Fruit fly (Drosophila melanogaster) whole organism, embryonic: ENCODE measurements around the gene Traf-like.
A peak's percentile ranks its signal among the peaks of the same experiment; 100 is the strongest.

Experiments
- Adf1 ChIP-seq: fragments of 200-800 bp; sonication (Bioruptor generic); IDR thresholded peaks from 2 replicates; pipeline ENCODE4 v1.3.6; 2022; ENCODE audit warnings: missing biosample characterization, missing genetic modification characterization
- Atf-2 ChIP-seq: fragments of 200-800 bp; sonication (Bioruptor generic); optimal IDR thresholded peaks from 2 replicates; lab custom pipeline; 2016; ENCODE audit warnings: missing biosample characterization, missing genetic modification characterization
- Bdp1 ChIP-seq: fragments of 200-800 bp; sonication (Bioruptor generic); optimal IDR thresholded peaks from 3 replicates; lab custom pipeline; 2016; ENCODE audit warnings: missing biosample characterization, missing genetic modification characterization
- CG10462 ChIP-seq: fragments of 200-800 bp; sonication (Bioruptor generic); optimal IDR thresholded peaks from 2 replicates; lab custom pipeline; 2016; ENCODE audit warnings: missing biosample characterization, missing genetic modification characterization
- CG13287 ChIP-seq: fragments of 200-800 bp; sonication (Bioruptor generic); IDR thresholded peaks from 2 replicates; pipeline ENCODE4 v1.3.6; 2022; ENCODE audit warnings: missing biosample characterization, missing genetic modification characterization; ENCODE audit not compliant: partially characterized antibody
- CG14014 ChIP-seq: fragments of 200-800 bp; sonication (Bioruptor generic); IDR thresholded peaks from 2 replicates; pipeline ENCODE4 v1.3.6; 2022; ENCODE audit warnings: missing biosample characterization, missing genetic modification characterization
- CG14050 ChIP-seq: fragments of 200-800 bp; sonication (Bioruptor generic); IDR thresholded peaks from 3 replicates; pipeline ENCODE4 v1.3.6; 2022; ENCODE audit warnings: missing biosample characterization, missing genetic modification characterization
- CG14965 ChIP-seq: fragments of 200-800 bp; sonication (Bioruptor generic); optimal IDR thresholded peaks from 2 replicates; lab custom pipeline; 2016; ENCODE audit warnings: missing biosample characterization, missing genetic modification characterization, borderline replicate concordance
- CG15269 ChIP-seq: fragments of 200-800 bp; sonication (Bioruptor generic); optimal IDR thresholded peaks from 2 replicates; lab custom pipeline; 2018; ENCODE audit warnings: missing biosample characterization, mild to moderate bottlenecking, missing genetic modification characterization, moderate library complexity
- CG15514 ChIP-seq: fragments of 200-800 bp; sonication (Bioruptor generic); optimal IDR thresholded peaks from 3 replicates; lab custom pipeline; 2017; ENCODE audit warnings: missing biosample characterization, missing genetic modification characterization, mild to moderate bottlenecking, moderate library complexity, missing genetic modification reagents
- CG17829 ChIP-seq: fragments of 200-800 bp; optimal IDR thresholded peaks from 2 replicates; lab custom pipeline; 2019; ENCODE audit warnings: missing biosample characterization, mild to moderate bottlenecking, missing genetic modification characterization, moderate library complexity
- CG1832 ChIP-seq: fragments of 200-800 bp; sonication (Bioruptor generic); optimal IDR thresholded peaks from 2 replicates; lab custom pipeline; 2017; ENCODE audit warnings: missing biosample characterization, mild to moderate bottlenecking, missing genetic modification characterization, inconsistent platforms
- CG3281 ChIP-seq: fragments of 200-800 bp; sonication (Bioruptor generic); optimal IDR thresholded peaks from 3 replicates; lab custom pipeline; 2017; ENCODE audit warnings: missing biosample characterization, mild to moderate bottlenecking, missing genetic modification characterization
- CG4282 ChIP-seq: fragments of 200-800 bp; sonication (Bioruptor generic); optimal IDR thresholded peaks from 2 replicates; lab custom pipeline; 2016; ENCODE audit warnings: missing biosample characterization, missing genetic modification characterization
- CG6683 ChIP-seq: fragments of 200-800 bp; sonication (Bioruptor generic); optimal IDR thresholded peaks from 2 replicates; lab custom pipeline; 2017; ENCODE audit warnings: missing biosample characterization, mild to moderate bottlenecking, missing genetic modification characterization, missing genetic modification reagents
- CG6765 ChIP-seq: fragments of 200-800 bp; sonication (Bioruptor generic); optimal IDR thresholded peaks from 3 replicates; lab custom pipeline; 2017; ENCODE audit warnings: missing biosample characterization, mild to moderate bottlenecking, missing genetic modification characterization
- CG6791 ChIP-seq: fragments of 200-800 bp; sonication (Bioruptor generic); IDR thresholded peaks from 3 replicates; pipeline ENCODE4 v1.3.6; 2022; ENCODE audit warnings: missing biosample characterization, missing genetic modification characterization; ENCODE audit not compliant: partially characterized antibody
- CG6854 ChIP-seq: fragments of 200-800 bp; sonication (Bioruptor generic); optimal IDR thresholded peaks from 3 replicates; lab custom pipeline; 2017; ENCODE audit warnings: missing biosample characterization, mild to moderate bottlenecking, missing genetic modification characterization
- CG7786 ChIP-seq: fragments of 200-800 bp; sonication (Bioruptor generic); optimal IDR thresholded peaks from 2 replicates; lab custom pipeline; 2016; ENCODE audit warnings: missing biosample characterization, missing genetic modification characterization
- CG7963 ChIP-seq: fragments of 200-800 bp; sonication (Bioruptor generic); IDR thresholded peaks from 3 replicates; pipeline ENCODE4 v1.3.6; 2022; ENCODE audit warnings: missing biosample characterization, missing genetic modification characterization; ENCODE audit not compliant: partially characterized antibody
- CG8290 ChIP-seq, 3 experiments: fragments of 200-800 bp; sonication (Bioruptor generic); optimal IDR thresholded peaks; 2 replicates each; lab custom pipeline; 2016 to 2019; ENCODE audit warnings: missing biosample characterization in 3 of 3, missing genetic modification characterization in 3 of 3, mild to moderate bottlenecking in 2 of 3, moderate library complexity in 1 of 3
- CG9437 ChIP-seq: fragments of 200-800 bp; sonication (Bioruptor generic); optimal IDR thresholded peaks from 2 replicates; lab custom pipeline; 2018; ENCODE audit warnings: missing biosample characterization, mild to moderate bottlenecking, missing genetic modification characterization
- CG9876 ChIP-seq: fragments of 200-800 bp; sonication (Bioruptor generic); optimal IDR thresholded peaks from 2 replicates; lab custom pipeline; 2016; ENCODE audit warnings: missing biosample characterization, missing genetic modification characterization
- Camta ChIP-seq: fragments of 200-800 bp; sonication (Bioruptor generic); optimal IDR thresholded peaks from 2 replicates; lab custom pipeline; 2016; ENCODE audit warnings: missing biosample characterization, missing genetic modification characterization
- Ets65A ChIP-seq: fragments of 200-800 bp; sonication (Bioruptor generic); peaks from one replicate; lab custom pipeline; 2016; ENCODE audit warnings: missing biosample characterization, missing genetic modification characterization
- Gug ChIP-seq: fragments of 200-800 bp; sonication (Bioruptor generic); IDR thresholded peaks from 4 replicates; pipeline ENCODE4 v1.3.6; 2022; ENCODE audit warnings: missing biosample characterization, missing genetic modification characterization
- Hmr ChIP-seq: fragments of 200-800 bp; sonication (Bioruptor generic); optimal IDR thresholded peaks from 3 replicates; lab custom pipeline; 2017; ENCODE audit warnings: mild to moderate bottlenecking, missing biosample characterization, missing genetic modification reagents, missing genetic modification characterization
- Hmx ChIP-seq: fragments of 200-800 bp; sonication (Bioruptor generic); optimal IDR thresholded peaks from 2 replicates; lab custom pipeline; 2016; ENCODE audit warnings: missing biosample characterization, missing genetic modification characterization
- Lhr ChIP-seq: fragments of 200-800 bp; sonication (Bioruptor generic); optimal IDR thresholded peaks from 3 replicates; lab custom pipeline; 2017; ENCODE audit warnings: mild to moderate bottlenecking, missing biosample characterization, missing genetic modification reagents, missing genetic modification characterization
- Neu2 ChIP-seq: fragments of 200-800 bp; sonication (Bioruptor generic); optimal IDR thresholded peaks from 3 replicates; lab custom pipeline; 2016; ENCODE audit warnings: missing biosample characterization, missing genetic modification characterization, borderline replicate concordance
- Optix ChIP-seq: fragments of 200-800 bp; sonication (Bioruptor generic); IDR thresholded peaks from 3 replicates; pipeline ENCODE4 v1.3.6; 2022; ENCODE audit warnings: missing biosample characterization, missing genetic modification characterization
- Sry-δ ChIP-seq: fragments of 200-800 bp; sonication (Bioruptor generic); optimal IDR thresholded peaks from 2 replicates; lab custom pipeline; 2016; ENCODE audit warnings: missing biosample characterization, missing genetic modification characterization
- amos ChIP-seq: fragments of 200-800 bp; sonication (Bioruptor generic); IDR thresholded peaks from 2 replicates; pipeline ENCODE4 v1.3.6; 2022; ENCODE audit warnings: missing biosample characterization, missing genetic modification characterization; ENCODE audit not compliant: partially characterized antibody
- ato ChIP-seq: fragments of 200-800 bp; sonication (Bioruptor generic); IDR thresholded peaks from 2 replicates; pipeline ENCODE4 v1.3.6; 2022; ENCODE audit warnings: missing biosample characterization, missing genetic modification characterization; ENCODE audit not compliant: partially characterized antibody
- az2 ChIP-seq: fragments of 200-800 bp; sonication (Bioruptor generic); optimal IDR thresholded peaks from 3 replicates; lab custom pipeline; 2016; ENCODE audit warnings: missing biosample characterization, missing genetic modification characterization
- dimm ChIP-seq: fragments of 200-800 bp; sonication (Bioruptor generic); IDR thresholded peaks from 2 replicates; pipeline ENCODE4 v1.3.6; 2022; ENCODE audit warnings: missing biosample characterization, missing genetic modification characterization
- ems ChIP-seq: fragments of 200-800 bp; sonication (Bioruptor generic); optimal IDR thresholded peaks from 3 replicates; lab custom pipeline; 2016; ENCODE audit warnings: missing biosample characterization, missing genetic modification characterization
- fd3F ChIP-seq: fragments of 200-800 bp; sonication (Bioruptor generic); optimal IDR thresholded peaks from 2 replicates; lab custom pipeline; 2018; ENCODE audit warnings: missing biosample characterization, mild to moderate bottlenecking, missing genetic modification characterization, moderate library complexity
- gt ChIP-seq: fragments of 200-800 bp; sonication (Bioruptor generic); IDR thresholded peaks from 2 replicates; pipeline ENCODE4 v1.3.6; 2022; ENCODE audit warnings: missing biosample characterization, missing genetic modification characterization
- hkb ChIP-seq, 2 experiments: fragments of 200-800 bp in 1 of 2; fragments of >200 bp in 1 of 2; sonication (Bioruptor generic) in 1 of 2; IDR thresholded peaks in 1 of 2; optimal IDR thresholded peaks in 1 of 2; 2 replicates each; pipeline versions ENCODE4 v1.3.6 to Lab custom; 2017 to 2022; ENCODE audit warnings: missing biosample characterization in 1 of 2, missing genetic modification characterization in 1 of 2
- jing ChIP-seq: fragments of 200-800 bp; sonication (Bioruptor generic); optimal IDR thresholded peaks from 2 replicates; lab custom pipeline; 2018; ENCODE audit warnings: missing biosample characterization, mild to moderate bottlenecking, missing genetic modification characterization
- kay ChIP-seq: fragments of 200-800 bp; sonication (Bioruptor generic); optimal IDR thresholded peaks from 2 replicates; lab custom pipeline; 2016; ENCODE audit warnings: missing biosample characterization, missing genetic modification characterization
- lola ChIP-seq, 3 experiments: fragments of >200 bp in 2 of 3; fragments of 200-800 bp in 1 of 3; sonication (Bioruptor generic) in 1 of 3; optimal IDR thresholded peaks; 2 replicates each; lab custom pipeline; 2017 to 2019; ENCODE audit warnings: missing biosample characterization in 3 of 3, missing genetic modification characterization in 3 of 3, mild to moderate bottlenecking in 1 of 3, moderate library complexity in 1 of 3
- prd ChIP-seq, 3 experiments: fragments of >200 bp in 2 of 3; fragments of 200-800 bp in 1 of 3; sonication (Bioruptor generic) in 1 of 3; optimal IDR thresholded peaks in 2 of 3; IDR thresholded peaks in 1 of 3; 2 replicates in 2 of 3; 3 replicates in 1 of 3; pipeline versions ENCODE4 v1.3.6 to Lab custom; 2017 to 2022; ENCODE audit warnings: missing biosample characterization in 1 of 3, missing genetic modification characterization in 1 of 3
- ro ChIP-seq: fragments of 200-800 bp; sonication (Bioruptor generic); IDR thresholded peaks from 2 replicates; pipeline ENCODE4 v1.3.6; 2022; ENCODE audit warnings: missing biosample characterization, missing genetic modification characterization
- shn ChIP-seq: fragments of 200-800 bp; sonication (Bioruptor generic); optimal IDR thresholded peaks from 3 replicates; lab custom pipeline; 2016; ENCODE audit warnings: missing biosample characterization, missing genetic modification characterization
- tin ChIP-seq: fragments of 200-800 bp; sonication (Bioruptor generic); optimal IDR thresholded peaks from 3 replicates; lab custom pipeline; 2016; ENCODE audit warnings: missing biosample characterization, missing genetic modification characterization
- zen2 ChIP-seq: fragments of 200-800 bp; sonication (Bioruptor generic); IDR thresholded peaks from 3 replicates; pipeline ENCODE4 v1.3.6; 2022; ENCODE audit warnings: missing biosample characterization, missing genetic modification characterization; ENCODE audit not compliant: partially characterized antibody
- zfh1 ChIP-seq: fragments of 200-800 bp; sonication (Bioruptor generic); IDR thresholded peaks from 3 replicates; pipeline ENCODE4 v1.3.6; 2022; ENCODE audit warnings: missing biosample characterization, missing genetic modification characterization

The Traf-like gene

DNA sequence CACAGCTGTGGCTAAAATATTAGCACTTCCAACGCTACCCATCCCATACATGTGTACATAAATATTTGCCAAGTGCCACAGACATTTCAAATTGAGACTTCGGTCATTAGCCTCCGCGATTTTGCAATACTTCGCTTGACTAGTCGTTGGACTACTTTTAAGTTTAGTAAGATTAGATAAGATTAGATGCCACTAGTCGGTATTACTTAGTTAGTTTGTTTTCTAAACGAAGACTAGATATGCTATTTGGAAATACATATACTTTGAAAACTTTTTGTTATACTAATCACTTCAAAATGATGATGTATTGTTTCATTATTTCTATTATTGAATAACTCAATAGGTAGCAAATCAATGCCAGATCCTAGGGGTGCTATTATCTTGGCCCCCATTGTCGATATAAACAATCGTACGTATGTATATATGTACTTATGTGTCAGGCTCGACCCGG lies 28.9 kb upstream of the Traf-like start (continued):
- TF ChIP-seq shn (GFP tag; lab: Kevin White, UChicago) (no peak), Bdp1 (no peak), Sry-δ (GFP tag; lab: Kevin White, UChicago) (no peak), prd (optimal IDR thresholded peaks at IDR 0.05; lab: Kevin White, UChicago) (no peak), prd (GFP tag; IDR thresholded peaks at IDR 0.05; lab: Robert Waterston, UW) (no peak), fd3F (no peak), CG14050 (GFP tag; lab: Robert Waterston, UW) (no peak), CG9437 (GFP tag; lab: Kevin White, UChicago) (peak; percentile 28), CG17829 (tag; lab: Kevin White, UChicago) (peak; percentile 26), gt (GFP tag; lab: Robert Waterston, UW) (no peak), CG7963 (no peak), ro (GFP tag; lab: Robert Waterston, UW) (no peak), Optix (GFP tag; lab: Robert Waterston, UW) (no peak), Gug (no peak), Neu2 (GFP tag; lab: Kevin White, UChicago) (no peak), dimm (GFP tag; lab: Robert Waterston, UW) (no peak), CG13287 (no peak), CG1832 (GFP tag; lab: Kevin White, UChicago) (no peak), Adf1 (no peak), amos (GFP tag; lab: Robert Waterston, UW) (no peak), CG3281 (GFP tag; lab: Kevin White, UChicago) (peak; percentile 63), Hmx (GFP tag; lab: Kevin White, UChicago) (no peak), hkb (optimal IDR thresholded peaks at IDR 0.05; lab: Kevin White, UChicago) (no peak), hkb (GFP tag; IDR thresholded peaks at IDR 0.05; lab: Robert Waterston, UW) (no peak), zen2 (GFP tag; lab: Robert Waterston, UW) (no peak), CG15269 (peak; percentile 45), CG14014 (GFP tag; lab: Robert Waterston, UW) (no peak), lola (GFP tag; optimal IDR thresholded peaks at IDR 0.05; lab: Kevin White, UChicago) (no peak), Atf-2 (GFP tag; lab: Kevin White, UChicago) (no peak), tin (GFP tag; lab: Kevin White, UChicago) (no peak), ems (peak; percentile 1), zfh1 (GFP tag; lab: Robert Waterston, UW) (no peak), kay (GFP tag; lab: Kevin White, UChicago) (no peak), Lhr (no peak), CG15514 (GFP tag; lab: Kevin White, UChicago) (peak; percentile 36), CG6765 (GFP tag; lab: Kevin White, UChicago) (peak; percentile 67), CG6854 (GFP tag; lab: Kevin White, UChicago) (peak; percentile 25), jing (GFP tag; lab: Kevin White, UChicago) (no peak), CG4282 (GFP tag; lab: Kevin White, UChicago) (no peak), CG6683 (GFP tag; lab: Kevin White, UChicago) (no peak), Ets65A (GFP tag; lab: Kevin White, UChicago) (no peak), ato (GFP tag; lab: Robert Waterston, UW) (no peak), CG8290 (GFP tag; optimal IDR thresholded peaks at IDR 0.05; lab: Kevin White, UChicago) (no peak), CG8290 (tag; optimal IDR thresholded peaks at IDR 0.05; lab: Kevin White, UChicago) (no peak), CG7786 (GFP tag; lab: Kevin White, UChicago) (no peak), Hmr (GFP tag; lab: Kevin White, UChicago) (peak; percentile 50), Camta (GFP tag; lab: Kevin White, UChicago) (no peak), CG9876 (GFP tag; lab: Kevin White, UChicago) (no peak), CG14965 (GFP tag; lab: Kevin White, UChicago) (no peak), az2 (GFP tag; lab: Kevin White, UChicago) (no peak), CG6791 (GFP tag; lab: Robert Waterston, UW) (no peak), CG10462 (GFP tag; lab: Kevin White, UChicago) (no peak)
